Worm (Caenorhabditis elegans) whole organism, young adult: Measurements from ENCODE around the gene Y37D8A.4.
A peak's percentile ranks its signal among the peaks of the same experiment; 100 is the strongest.

ENCODE experiments used
- D2030.7 ChIP-seq: fragments of 200-800 bp; sonication (Bioruptor generic); IDR thresholded peaks from 2 replicates; pipeline ENCODE4 v1.3.6; 2022; ENCODE audit warnings: missing genetic modification reagents, missing genetic modification characterization, missing compliant biosample characterization
- madf-6 ChIP-seq: fragments of 200-800 bp; sonication (Bioruptor generic); IDR thresholded peaks from 2 replicates; pipeline ENCODE4 v1.3.6; 2022; ENCODE audit warnings: missing genetic modification reagents, missing genetic modification characterization, missing compliant biosample characterization

DNA sequence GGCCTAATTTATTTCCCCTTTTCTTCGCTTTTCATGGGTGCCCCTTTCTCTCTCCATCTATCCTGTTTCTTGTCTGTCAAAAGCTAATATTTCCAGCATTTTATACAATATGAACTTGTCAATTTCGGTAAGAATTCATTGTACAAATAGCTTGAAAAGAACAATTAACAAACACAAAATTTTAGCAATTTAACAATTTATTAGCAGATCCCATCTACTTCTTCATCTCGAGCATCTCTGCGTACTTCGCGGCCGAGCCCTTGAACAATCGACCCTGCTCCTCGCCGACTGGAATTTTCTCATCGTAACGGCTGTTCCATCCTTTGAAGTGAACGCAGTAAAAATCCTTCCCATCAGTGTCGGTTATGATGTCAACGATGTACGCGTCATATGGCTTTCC is 36.9 kb upstream of the Y37D8A.4 start:
- 0 out of 2 replicates have a peak, but pooled peaks have one; percentile 12 for TF ChIP-seq D2030.7 (GFP tag; lab: Robert Waterston, UW)
- TF ChIP-seq madf-6 (GFP tag; lab: Robert Waterston, UW), result peak; percentile 57
